Worm (Caenorhabditis elegans) whole organism, young adult: ENCODE data around the gene pha-1.

Experiments
- B0019.2 ChIP-seq: fragments of 200-800 bp; sonication (Bioruptor generic); conservative IDR thresholded peaks from 2 replicates; pipeline ENCODE4 v1.3.6; 2022; ENCODE audit warnings: missing genetic modification reagents, missing genetic modification characterization, missing compliant biosample characterization
- B0261.1 ChIP-seq: sonication (generic microtip); optimal IDR thresholded peaks from 2 replicates; lab custom pipeline; 2016; ENCODE audit warnings: mild to moderate bottlenecking, missing genetic modification characterization, moderate library complexity, missing compliant biosample characterization
- B0336.3 ChIP-seq: fragments of 200-800 bp; sonication (Bioruptor generic); IDR thresholded peaks from 2 replicates; pipeline ENCODE4 v1.3.6; 2022; ENCODE audit warnings: missing genetic modification characterization, missing compliant biosample characterization
- C17E4.6 ChIP-seq: fragments of 200-800 bp; sonication (Bioruptor generic); IDR thresholded peaks from 2 replicates; pipeline ENCODE4 v1.3.6; 2022; ENCODE audit warnings: missing genetic modification reagents, missing genetic modification characterization, missing compliant biosample characterization
- D2030.7 ChIP-seq: fragments of 200-800 bp; sonication (Bioruptor generic); IDR thresholded peaks from 2 replicates; pipeline ENCODE4 v1.3.6; 2022; ENCODE audit warnings: missing genetic modification reagents, missing genetic modification characterization, missing compliant biosample characterization
- F10E7.11 ChIP-seq: sonication (generic microtip); optimal IDR thresholded peaks from 2 replicates; lab custom pipeline; 2017; ENCODE audit warnings: mild to moderate bottlenecking, missing genetic modification characterization, moderate library complexity, missing compliant biosample characterization
- F39B2.1 ChIP-seq: fragments of 200-800 bp; sonication (Bioruptor generic); IDR thresholded peaks from 2 replicates; pipeline ENCODE4 v1.3.6; 2022; ENCODE audit warnings: missing genetic modification reagents, missing genetic modification characterization, missing compliant biosample characterization
- F57A8.1 ChIP-seq: fragments of 200-800 bp; sonication (Bioruptor generic); optimal IDR thresholded peaks from 2 replicates; lab custom pipeline; 2018; ENCODE audit warnings: mild to moderate bottlenecking, missing genetic modification characterization, moderate library complexity, missing compliant biosample characterization
- K11D2.4 ChIP-seq: fragments of 200-800 bp; sonication (Bioruptor generic); IDR thresholded peaks from 2 replicates; pipeline ENCODE4 v1.3.6; 2022; ENCODE audit warnings: missing genetic modification reagents, missing genetic modification characterization, missing compliant biosample characterization
- K12H6.12 ChIP-seq: fragments of 200-800 bp; sonication (Bioruptor generic); optimal IDR thresholded peaks from 2 replicates; lab custom pipeline; 2018; ENCODE audit warnings: mild to moderate bottlenecking, missing genetic modification characterization, missing compliant biosample characterization
- Y53F4B.3 ChIP-seq: fragments of 200-800 bp; sonication (Bioruptor generic); IDR thresholded peaks from 2 replicates; pipeline ENCODE4 v1.3.6; 2022; ENCODE audit warnings: missing genetic modification reagents, missing genetic modification characterization, missing compliant biosample characterization
- Y79H2A.3 ChIP-seq: fragments of 200-800 bp; sonication (Bioruptor generic); conservative IDR thresholded peaks from 2 replicates; pipeline ENCODE4 v1.3.6; 2022; ENCODE audit warnings: missing genetic modification reagents, missing genetic modification characterization, missing compliant biosample characterization
- aptf-2 ChIP-seq: fragments of 200-800 bp; sonication (Bioruptor generic); conservative IDR thresholded peaks from 2 replicates; pipeline ENCODE4 v1.3.6; 2022; ENCODE audit warnings: missing genetic modification reagents, missing genetic modification characterization, missing compliant biosample characterization
- athp-1 ChIP-seq: sonication (generic microtip); optimal IDR thresholded peaks from 2 replicates; lab custom pipeline; 2017; ENCODE audit warnings: mild to moderate bottlenecking, missing genetic modification characterization, missing compliant biosample characterization
- attf-6 ChIP-seq: fragments of 200-800 bp; sonication (Bioruptor generic); IDR thresholded peaks from 2 replicates; pipeline ENCODE4 v1.3.6; 2022; ENCODE audit warnings: missing genetic modification reagents, missing genetic modification characterization, missing compliant biosample characterization
- bed-2 ChIP-seq: fragments of 200-800 bp; sonication (Bioruptor generic); IDR thresholded peaks from 2 replicates; pipeline ENCODE4 v1.3.6; 2022; ENCODE audit warnings: missing genetic modification reagents, missing genetic modification characterization, missing compliant biosample characterization
- cebp-2 ChIP-seq: fragments of 200-800 bp; sonication (Bioruptor generic); IDR thresholded peaks from 2 replicates; pipeline ENCODE4 v1.3.6; 2022; ENCODE audit warnings: missing genetic modification characterization, missing compliant biosample characterization
- ceh-27 ChIP-seq: fragments of 200-800 bp; sonication (Bioruptor generic); optimal IDR thresholded peaks from 2 replicates; lab custom pipeline; 2018; ENCODE audit warnings: mild to moderate bottlenecking, missing genetic modification characterization, moderate library complexity, missing compliant biosample characterization
- ceh-58 ChIP-seq: fragments of 200-800 bp; sonication (Bioruptor generic); IDR thresholded peaks from 2 replicates; pipeline ENCODE4 v1.3.6; 2022; ENCODE audit warnings: missing genetic modification characterization, missing compliant biosample characterization
- ceh-79 ChIP-seq: sonication (generic microtip); optimal IDR thresholded peaks from 2 replicates; lab custom pipeline; 2017; ENCODE audit warnings: mild to moderate bottlenecking, missing genetic modification characterization, missing compliant biosample characterization
- dpl-1 ChIP-seq: fragments of 150-350 bp; optimal IDR thresholded peaks from 2 replicates; lab custom pipeline; 2014; ENCODE audit warnings: missing biosample characterization, missing genetic modification reagents, missing genetic modification characterization
- efl-1 ChIP-seq: fragments of 150-350 bp; optimal IDR thresholded peaks from 2 replicates; lab custom pipeline; 2014; ENCODE audit warnings: missing biosample characterization, missing genetic modification reagents, missing genetic modification characterization
- egl-44 ChIP-seq: fragments of 200-800 bp; sonication (Bioruptor generic); IDR thresholded peaks from 2 replicates; pipeline ENCODE4 v1.3.6; 2022; ENCODE audit warnings: missing genetic modification reagents, missing genetic modification characterization, missing compliant biosample characterization
- egrh-3 ChIP-seq: fragments of 200-800 bp; sonication (Bioruptor generic); IDR thresholded peaks from 2 replicates; pipeline ENCODE4 v1.3.6; 2022; ENCODE audit warnings: missing genetic modification reagents, missing genetic modification characterization, missing compliant biosample characterization
- ekl-4 ChIP-seq: fragments of 200-800 bp; sonication (Bioruptor generic); IDR thresholded peaks from 2 replicates; pipeline ENCODE4 v1.3.6; 2022; ENCODE audit warnings: missing genetic modification reagents, missing genetic modification characterization, missing compliant biosample characterization
- fkh-3 ChIP-seq: sonication (generic microtip); optimal IDR thresholded peaks from 2 replicates; lab custom pipeline; 2016; ENCODE audit warnings: mild to moderate bottlenecking, missing genetic modification characterization, missing compliant biosample characterization
- him-1 ChIP-seq: sonication (generic microtip); optimal IDR thresholded peaks from 2 replicates; lab custom pipeline; 2016; ENCODE audit warnings: missing genotype, missing genetic modification reagents, missing genetic modification characterization, missing compliant biosample characterization
- hmg-1.2 ChIP-seq: fragments of 200-800 bp; sonication (Bioruptor generic); IDR thresholded peaks from 2 replicates; pipeline ENCODE4 v1.3.6; 2022; ENCODE audit warnings: missing genetic modification reagents, missing genetic modification characterization, missing compliant biosample characterization
- hrde-1 ChIP-seq: sonication (generic microtip); optimal IDR thresholded peaks from 2 replicates; lab custom pipeline; 2016; ENCODE audit warnings: missing genetic modification characterization, mild to moderate bottlenecking, missing compliant biosample characterization, moderate library complexity, missing genotype, missing genetic modification reagents, borderline replicate concordance
- hsf-1 ChIP-seq: fragments of 200-800 bp; sonication (Bioruptor generic); IDR thresholded peaks from 2 replicates; pipeline ENCODE4 v1.3.6; 2022; ENCODE audit warnings: missing genetic modification reagents, missing genetic modification characterization, missing compliant biosample characterization
- madf-10 ChIP-seq: sonication (generic microtip); optimal IDR thresholded peaks from 2 replicates; lab custom pipeline; 2016; ENCODE audit warnings: mild to moderate bottlenecking, missing genetic modification characterization, missing compliant biosample characterization
- madf-6 ChIP-seq: fragments of 200-800 bp; sonication (Bioruptor generic); IDR thresholded peaks from 2 replicates; pipeline ENCODE4 v1.3.6; 2022; ENCODE audit warnings: missing genetic modification reagents, missing genetic modification characterization, missing compliant biosample characterization
- nfya-2 ChIP-seq: fragments of 200-800 bp; sonication (Bioruptor generic); IDR thresholded peaks from 2 replicates; pipeline ENCODE4 v1.3.6; 2022; ENCODE audit warnings: missing genetic modification reagents, missing genetic modification characterization, missing compliant biosample characterization
- nhr-120 ChIP-seq: fragments of 200-800 bp; sonication (Bioruptor generic); IDR thresholded peaks from 2 replicates; pipeline ENCODE4 v1.3.6; 2022; ENCODE audit warnings: missing genetic modification characterization, missing compliant biosample characterization
- nhr-179 ChIP-seq: sonication (generic microtip); optimal IDR thresholded peaks from 2 replicates; lab custom pipeline; 2016; ENCODE audit warnings: mild to moderate bottlenecking, missing genetic modification characterization, missing compliant biosample characterization
- nhr-27 ChIP-seq: fragments of 200-800 bp; sonication (Bioruptor generic); optimal IDR thresholded peaks from 2 replicates; lab custom pipeline; 2018; ENCODE audit warnings: mild to moderate bottlenecking, missing genetic modification characterization, moderate library complexity, missing compliant biosample characterization
- nhr-80 ChIP-seq: sonication (generic microtip); optimal IDR thresholded peaks from 2 replicates; lab custom pipeline; 2016; ENCODE audit warnings: missing genetic modification characterization, missing compliant biosample characterization
- pha-4 ChIP-seq: fragments of 150-350 bp; sonication (generic microtip); optimal IDR thresholded peaks from 2 replicates; lab custom pipeline; 2014; ENCODE audit warnings: missing biosample characterization, missing genetic modification reagents, missing genetic modification characterization
- rec-8 ChIP-seq, 2 experiments: sonication (generic microtip); optimal IDR thresholded peaks; 2 replicates each; lab custom pipeline; 2016; ENCODE audit warnings: mild to moderate bottlenecking in 2 of 2, missing genetic modification characterization in 2 of 2, missing genetic modification reagents in 2 of 2, missing genotype in 2 of 2, missing biosample characterization in 1 of 2, missing compliant biosample characterization in 1 of 2, moderate library complexity in 1 of 2
- repo-1 ChIP-seq: sonication (generic microtip); optimal IDR thresholded peaks from 2 replicates; lab custom pipeline; 2017; ENCODE audit warnings: mild to moderate bottlenecking, missing genetic modification characterization, missing compliant biosample characterization
- rpc-1 ChIP-seq, 2 experiments: fragments of 150-350 bp in 1 of 2; sonication (generic microtip) in 1 of 2; optimal IDR thresholded peaks; 2 replicates each; lab custom pipeline; 2014 to 2018; ENCODE audit warnings: missing biosample characterization in 1 of 2, missing genetic modification characterization in 1 of 2, missing genetic modification reagents in 1 of 2, missing genotype in 1 of 2
- sdz-38 ChIP-seq: sonication (generic microtip); optimal IDR thresholded peaks from 2 replicates; lab custom pipeline; 2016; ENCODE audit warnings: missing genotype, missing genetic modification characterization, missing compliant biosample characterization
- snpc-1.3 ChIP-seq: sonication (generic microtip); optimal IDR thresholded peaks from 2 replicates; lab custom pipeline; 2017; ENCODE audit warnings: missing genetic modification characterization, mild to moderate bottlenecking, missing compliant biosample characterization, antibody characterized with exemption, moderate library complexity, missing genotype, missing genetic modification reagents; ENCODE audit not compliant: insufficient read depth
- tbp1 ChIP-seq: fragments of 200-800 bp; sonication (Bioruptor generic); optimal IDR thresholded peaks from 2 replicates; lab custom pipeline; 2018; ENCODE audit warnings: mild to moderate bottlenecking, missing genetic modification characterization, missing compliant biosample characterization
- unc-130 ChIP-seq: sonication (generic microtip); optimal IDR thresholded peaks from 2 replicates; lab custom pipeline; 2016; ENCODE audit warnings: missing genetic modification reagents, missing genetic modification characterization, missing compliant biosample characterization
- ztf-18 ChIP-seq: sonication (generic microtip); optimal IDR thresholded peaks from 2 replicates; lab custom pipeline; 2016; ENCODE audit warnings: missing genotype, mild to moderate bottlenecking, missing genetic modification characterization, missing compliant biosample characterization
- ztf-22 ChIP-seq: fragments of 200-800 bp; sonication (Bioruptor generic); optimal IDR thresholded peaks from 2 replicates; lab custom pipeline; 2018; ENCODE audit warnings: mild to moderate bottlenecking, missing genetic modification characterization, moderate library complexity, missing compliant biosample characterization
- ztf-3 ChIP-seq: fragments of 200-800 bp; sonication (Bioruptor generic); optimal IDR thresholded peaks from 2 replicates; lab custom pipeline; 2018; ENCODE audit warnings: mild to moderate bottlenecking, missing genetic modification characterization, missing compliant biosample characterization

pha-1 gene

ce11 chrIII:11090870-11091386 lies 40.6 kb upstream of the pha-1 start (continued):
- TF ChIP-seq B0019.2 (GFP tag; lab: Robert Waterston, UW) (no peak), cebp-2 (GFP tag; lab: Robert Waterston, UW) (0 out of 2 replicates have a peak, but pooled peaks have one; percentile 66), repo-1 (peak; percentile 60), hsf-1 (GFP tag; lab: Robert Waterston, UW) (peak; percentile 88), attf-6 (peak; percentile 98), nhr-120 (GFP tag; lab: Robert Waterston, UW) (no peak), madf-10 (tag; lab: Kevin White, UChicago) (no peak), ztf-18 (tag; lab: Kevin White, UChicago) (no peak), fkh-3 (tag; lab: Kevin White, UChicago) (peak; percentile 53), nfya-2 (GFP tag; lab: Robert Waterston, UW) (0 out of 2 replicates have a peak, but pooled peaks have one; percentile 14), hmg-1.2 (GFP tag; lab: Robert Waterston, UW) (peak; percentile 92), ceh-27 (GFP tag; lab: Kevin White, UChicago) (no peak), unc-130 (GFP tag; lab: Kevin White, UChicago) (no peak), ztf-3 (GFP tag; lab: Kevin White, UChicago) (no peak), athp-1 (tag; lab: Kevin White, UChicago) (peak; percentile 77), C17E4.6 (GFP tag; lab: Robert Waterston, UW) (0 out of 2 replicates have a peak, but pooled peaks have one; percentile 6), sdz-38 (tag; lab: Kevin White, UChicago) (no peak), K12H6.12 (tag; lab: Kevin White, UChicago) (no peak), him-1 (tag; lab: Kevin White, UChicago) (peak; percentile 85), Y53F4B.3 (GFP tag; lab: Robert Waterston, UW) (no peak), hrde-1 (peak; percentile 83), ztf-22 (GFP tag; lab: Kevin White, UChicago) (peak; percentile 30), nhr-80 (tag; lab: Kevin White, UChicago) (no peak), pha-4 (tag; lab: Kevin White, UChicago) (no peak), efl-1 (GFP tag; lab: Kevin White, UChicago) (no peak), snpc-1.3 (tag; lab: Kevin White, UChicago) (peak; percentile 93), ceh-79 (tag; lab: Kevin White, UChicago) (peak; percentile 31), nhr-27 (tag; lab: Kevin White, UChicago) (peak; percentile 64), egrh-3 (GFP tag; lab: Robert Waterston, UW) (peak; percentile 61; the same call in 1 of the 2 replicates), K11D2.4 (GFP tag; lab: Robert Waterston, UW) (0 out of 2 replicates have a peak, but pooled peaks have one; percentile 28), D2030.7 (GFP tag; lab: Robert Waterston, UW) (peak; percentile 95), tbp1 (GFP tag; lab: Kevin White, UChicago) (peak; percentile 78), F10E7.11 (tag; lab: Kevin White, UChicago) (peak; percentile 90), rpc-1 (optimal IDR thresholded peaks at IDR 0.05; lab: Kevin White, UChicago) (no peak), rpc-1 (tag; optimal IDR thresholded peaks at IDR 0.05; lab: Kevin White, UChicago) (no peak), B0336.3 (GFP tag; lab: Robert Waterston, UW) (peak; percentile 75), F57A8.1 (GFP tag; lab: Kevin White, UChicago) (peak; percentile 5), Y79H2A.3 (no peak), F39B2.1 (GFP tag; lab: Robert Waterston, UW) (no peak), aptf-2 (GFP tag; lab: Robert Waterston, UW) (peak; percentile 55; the same call in 1 of the 2 replicates), B0261.1 (tag; lab: Kevin White, UChicago) (no peak), rec-8 (tag; optimal IDR thresholded peaks at IDR 0.05; lab: Kevin White, UChicago) (peak; percentile 11 to 65), ceh-58 (GFP tag; lab: Robert Waterston, UW) (0 out of 2 replicates have a peak, but pooled peaks have one; percentile 52), madf-6 (peak; percentile 84), nhr-179 (tag; lab: Kevin White, UChicago) (no peak), ekl-4 (GFP tag; lab: Robert Waterston, UW) (peak; percentile 80), bed-2 (GFP tag; lab: Robert Waterston, UW) (no peak), dpl-1 (GFP tag; lab: Kevin White, UChicago) (no peak), egl-44 (peak; percentile 66; the same call in 1 of the 2 replicates)
